Worm (Caenorhabditis elegans) whole organism, L1 larva: Measurements from ENCODE around the gene T19D12.10.

Experiments used
- C04F5.9 ChIP-seq: sonication (generic microtip); optimal IDR thresholded peaks from 2 replicates; lab custom pipeline; 2016; ENCODE audit warnings: missing genetic modification characterization, missing compliant biosample characterization
- C34B4.2 ChIP-seq: sonication (generic microtip); optimal IDR thresholded peaks from 2 replicates; lab custom pipeline; 2017; ENCODE audit warnings: mild to moderate bottlenecking, missing genetic modification characterization, missing compliant biosample characterization
- Y116A8C.19 ChIP-seq: sonication (generic microtip); optimal IDR thresholded peaks from 2 replicates; lab custom pipeline; 2016; ENCODE audit warnings: missing compliant biosample characterization, missing genetic modification characterization, borderline replicate concordance
- ama-1 ChIP-seq: fragments of 150-350 bp; optimal IDR thresholded peaks from 2 replicates; lab custom pipeline; 2014
- blmp-1 ChIP-seq: fragments of 150-350 bp; optimal IDR thresholded peaks from 2 replicates; lab custom pipeline; 2014; ENCODE audit warnings: missing biosample characterization, missing genetic modification characterization
- ceh-90 ChIP-seq: sonication (generic microtip); optimal IDR thresholded peaks from 2 replicates; lab custom pipeline; 2016; ENCODE audit warnings: missing genetic modification characterization, missing compliant biosample characterization
- ces-1 ChIP-seq: fragments of 150-350 bp; optimal IDR thresholded peaks from 2 replicates; lab custom pipeline; 2014; ENCODE audit warnings: missing biosample characterization, missing genetic modification reagents, missing genetic modification characterization
- dpl-1 ChIP-seq, 3 experiments: fragments of 150-350 bp in 2 of 3; sonication (generic microtip) in 1 of 3; optimal IDR thresholded peaks; 2 replicates each; lab custom pipeline; 2014 to 2017; ENCODE audit warnings: missing biosample characterization in 3 of 3, missing genetic modification characterization in 3 of 3, missing genetic modification reagents in 3 of 3
- efl-1 ChIP-seq, 4 experiments: fragments of 150-350 bp; optimal IDR thresholded peaks in 3 of 4; peaks in 1 of 4; 1 replicate in 1 of 4; 2 replicates in 3 of 4; lab custom pipeline; 2014; ENCODE audit warnings: missing biosample characterization in 2 of 4, missing genetic modification characterization in 2 of 4, missing genetic modification reagents in 2 of 4
- egl-13 ChIP-seq: sonication (generic microtip); optimal IDR thresholded peaks from 2 replicates; lab custom pipeline; 2016; ENCODE audit warnings: missing genotype, missing genetic modification reagents, missing genetic modification characterization, missing compliant biosample characterization
- elt-2 ChIP-seq: sonication (generic microtip); optimal IDR thresholded peaks from 2 replicates; lab custom pipeline; 2016; ENCODE audit warnings: missing genetic modification characterization, mild to moderate bottlenecking, inconsistent platforms, missing compliant biosample characterization, missing genetic modification reagents
- ets-5 ChIP-seq: fragments of 200-800 bp; sonication (Bioruptor generic); IDR thresholded peaks from 2 replicates; pipeline ENCODE4 v1.3.6; 2022; ENCODE audit warnings: missing genetic modification characterization, missing compliant biosample characterization
- fkh-10 ChIP-seq: sonication (generic microtip); optimal IDR thresholded peaks from 2 replicates; lab custom pipeline; 2017; ENCODE audit warnings: missing biosample characterization, missing genetic modification reagents, missing genetic modification characterization
- fkh-4 ChIP-seq: sonication (generic microtip); optimal IDR thresholded peaks from 2 replicates; lab custom pipeline; 2016; ENCODE audit warnings: missing compliant biosample characterization, missing genetic modification characterization, borderline replicate concordance
- fos-1 ChIP-seq: fragments of 150-350 bp; optimal IDR thresholded peaks from 2 replicates; lab custom pipeline; 2014; ENCODE audit warnings: missing biosample characterization, missing genetic modification characterization
- hlh-17 ChIP-seq: fragments of 200-800 bp; sonication (Bioruptor generic); optimal IDR thresholded peaks from 2 replicates; lab custom pipeline; 2018; ENCODE audit warnings: missing genetic modification characterization, mild to moderate bottlenecking, missing compliant biosample characterization, moderate library complexity, borderline replicate concordance
- hlh-4 ChIP-seq: sonication (generic microtip); optimal IDR thresholded peaks from 2 replicates; lab custom pipeline; 2016; ENCODE audit warnings: mild to moderate bottlenecking, missing genetic modification characterization, missing compliant biosample characterization
- hpl-2 ChIP-seq: fragments of 150-350 bp; optimal IDR thresholded peaks from 2 replicates; lab custom pipeline; 2014; ENCODE audit warnings: missing biosample characterization, missing genetic modification reagents, missing genetic modification characterization
- isw-1 ChIP-seq: fragments of 200-800 bp; sonication (Bioruptor generic); IDR thresholded peaks from 2 replicates; pipeline ENCODE4 v1.3.6; 2022; ENCODE audit warnings: missing genetic modification characterization, missing compliant biosample characterization
- jun-1 ChIP-seq: fragments of 150-350 bp; optimal IDR thresholded peaks from 2 replicates; lab custom pipeline; 2014; ENCODE audit warnings: missing biosample characterization, missing genetic modification reagents, missing genetic modification characterization
- lin-14 ChIP-seq: fragments of 200-800 bp; sonication (Bioruptor generic); optimal IDR thresholded peaks from 2 replicates; lab custom pipeline; 2018; ENCODE audit warnings: mild to moderate bottlenecking, missing genetic modification characterization, moderate library complexity, missing compliant biosample characterization
- lin-35 ChIP-seq, 2 experiments: fragments of 150-350 bp; optimal IDR thresholded peaks; 2 replicates each; lab custom pipeline; 2014; ENCODE audit warnings: missing biosample characterization in 2 of 2, missing genetic modification characterization in 2 of 2, missing genetic modification reagents in 2 of 2
- lin-39 ChIP-seq: fragments of 150-350 bp; optimal IDR thresholded peaks from 2 replicates; lab custom pipeline; 2014; ENCODE audit warnings: missing biosample characterization, missing genetic modification reagents, missing genetic modification characterization
- lir-3 ChIP-seq: sonication (generic microtip); optimal IDR thresholded peaks from 2 replicates; lab custom pipeline; 2016; ENCODE audit warnings: mild to moderate bottlenecking, missing genetic modification characterization, moderate library complexity, missing compliant biosample characterization; ENCODE audit not compliant: poor library complexity
- lsy-2 ChIP-seq, 2 experiments: fragments of 150-350 bp; optimal IDR thresholded peaks; 2 replicates each; lab custom pipeline; 2014; ENCODE audit warnings: missing biosample characterization in 2 of 2, missing genetic modification characterization in 2 of 2
- mab-9 ChIP-seq: fragments of 200-800 bp; sonication (Bioruptor generic); IDR thresholded peaks from 2 replicates; pipeline ENCODE4 v1.3.6; 2022; ENCODE audit warnings: missing genetic modification reagents, missing genetic modification characterization, missing compliant biosample characterization
- mep-1 ChIP-seq: fragments of 150-350 bp; optimal IDR thresholded peaks from 2 replicates; lab custom pipeline; 2014; ENCODE audit warnings: missing biosample characterization, missing genetic modification characterization
- nhr-11 ChIP-seq: fragments of 150-350 bp; optimal IDR thresholded peaks from 2 replicates; lab custom pipeline; 2014; ENCODE audit warnings: missing biosample characterization, missing genetic modification characterization
- nhr-20 ChIP-seq: sonication (generic microtip); optimal IDR thresholded peaks from 2 replicates; lab custom pipeline; 2016; ENCODE audit warnings: mild to moderate bottlenecking, missing genetic modification characterization, missing compliant biosample characterization
- nhr-28 ChIP-seq: fragments of 150-350 bp; optimal IDR thresholded peaks from 2 replicates; lab custom pipeline; 2014; ENCODE audit warnings: missing biosample characterization, missing genetic modification characterization
- nhr-47 ChIP-seq: sonication (generic microtip); optimal IDR thresholded peaks from 2 replicates; lab custom pipeline; 2016; ENCODE audit warnings: mild to moderate bottlenecking, missing genetic modification characterization, moderate library complexity, missing compliant biosample characterization
- nhr-71 ChIP-seq: sonication (generic microtip); optimal IDR thresholded peaks from 2 replicates; lab custom pipeline; 2016; ENCODE audit warnings: mild to moderate bottlenecking, missing genetic modification characterization, moderate library complexity, missing compliant biosample characterization
- nhr-76 ChIP-seq: sonication (generic microtip); optimal IDR thresholded peaks from 2 replicates; lab custom pipeline; 2017; ENCODE audit warnings: missing biosample characterization, missing genetic modification characterization
- nhr-77 ChIP-seq: fragments of 150-350 bp; optimal IDR thresholded peaks from 2 replicates; lab custom pipeline; 2014; ENCODE audit warnings: missing biosample characterization, missing genetic modification characterization
- nhr-85 ChIP-seq: sonication (generic microtip); peaks from one replicate; lab custom pipeline; 2016; ENCODE audit warnings: missing genetic modification characterization, inconsistent platforms, missing compliant biosample characterization
- pag-3 ChIP-seq: sonication (generic microtip); optimal IDR thresholded peaks from 2 replicates; lab custom pipeline; 2017; ENCODE audit warnings: missing genetic modification characterization, mild to moderate bottlenecking, missing compliant biosample characterization, antibody characterized with exemption, borderline replicate concordance; ENCODE audit not compliant: insufficient read depth
- pax-3 ChIP-seq: fragments of 200-800 bp; sonication (Bioruptor generic); optimal IDR thresholded peaks from 2 replicates; lab custom pipeline; 2018; ENCODE audit warnings: mild to moderate bottlenecking, missing genetic modification characterization, moderate library complexity, missing compliant biosample characterization
- skn-1 ChIP-seq: fragments of 150-350 bp; optimal IDR thresholded peaks from 2 replicates; lab custom pipeline; 2014; ENCODE audit warnings: missing biosample characterization, missing genetic modification characterization
- snu-23 ChIP-seq: sonication (generic microtip); optimal IDR thresholded peaks from 2 replicates; lab custom pipeline; 2016; ENCODE audit warnings: missing genetic modification characterization, missing compliant biosample characterization
- sptf-1 ChIP-seq: fragments of 150-350 bp; optimal IDR thresholded peaks from 2 replicates; lab custom pipeline; 2014; ENCODE audit warnings: missing biosample characterization, missing genetic modification characterization
- tbx-2 ChIP-seq: sonication (generic microtip); optimal IDR thresholded peaks from 2 replicates; lab custom pipeline; 2016; ENCODE audit warnings: missing genetic modification characterization, missing compliant biosample characterization
- unc-86 ChIP-seq: sonication (generic microtip); optimal IDR thresholded peaks from 2 replicates; lab custom pipeline; 2016; ENCODE audit warnings: missing genetic modification characterization, missing compliant biosample characterization
- unc-98 ChIP-seq: fragments of 200-800 bp; sonication (Bioruptor generic); IDR thresholded peaks from 2 replicates; pipeline ENCODE4 v1.3.6; 2022; ENCODE audit warnings: missing genetic modification characterization, missing compliant biosample characterization
- zag-1 ChIP-seq: fragments of 150-350 bp; optimal IDR thresholded peaks from 2 replicates; lab custom pipeline; 2014; ENCODE audit warnings: missing biosample characterization, missing genetic modification characterization
- zip-4 ChIP-seq: fragments of 200-800 bp; sonication (Bioruptor generic); optimal IDR thresholded peaks from 2 replicates; lab custom pipeline; 2018; ENCODE audit warnings: mild to moderate bottlenecking, missing genetic modification characterization, moderate library complexity, missing compliant biosample characterization
- ztf-11 ChIP-seq, 2 experiments: sonication (generic microtip); optimal IDR thresholded peaks; 2 replicates each; lab custom pipeline; 2016 to 2017; ENCODE audit warnings: missing genetic modification characterization in 2 of 2, missing biosample characterization in 1 of 2, missing compliant biosample characterization in 1 of 2
- ztf-4 ChIP-seq: fragments of 150-350 bp; optimal IDR thresholded peaks from 2 replicates; lab custom pipeline; 2014; ENCODE audit warnings: missing biosample characterization, missing genetic modification characterization

Gene T19D12.10

DNA sequence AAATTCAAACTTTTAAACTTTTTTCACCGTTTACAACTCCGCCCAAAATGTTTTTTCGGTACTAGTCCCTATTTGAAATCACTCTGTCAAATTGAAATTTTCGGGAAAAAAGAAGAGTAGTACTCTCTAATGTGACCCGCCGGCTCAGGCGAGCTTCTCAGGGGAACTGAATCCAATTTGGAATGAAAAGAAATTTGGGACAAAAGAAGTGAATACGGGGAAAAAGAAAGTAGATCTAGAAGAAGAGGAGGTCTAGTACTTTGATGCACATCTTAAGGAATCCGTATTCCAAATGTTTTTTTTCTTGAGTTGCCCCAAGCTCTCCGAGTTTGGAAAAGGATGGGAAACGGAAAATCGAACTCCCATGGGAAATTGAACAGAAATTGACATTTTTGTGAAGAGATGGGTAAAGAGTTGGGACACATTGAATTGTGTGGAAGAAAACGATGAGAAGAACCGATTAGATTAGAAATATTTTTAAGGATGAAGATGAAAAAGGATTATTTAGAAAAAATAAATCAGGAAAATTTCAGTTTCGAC lies 48.0 kb upstream of the T19D12.10 start:
- TF ChIP-seq nhr-28 (tag; lab: Kevin White, UChicago) (no peak), fkh-10 (GFP tag; lab: Kevin White, UChicago) (peak; percentile 39), zag-1 (tag; lab: Kevin White, UChicago) (no peak), mab-9 (GFP tag; lab: Robert Waterston, UW) (no peak), pag-3 (no peak), lin-14 (peak; percentile 64), tbx-2 (tag; lab: Kevin White, UChicago) (peak; percentile 21), sptf-1 (no peak), nhr-47 (tag; lab: Kevin White, UChicago) (no peak), fkh-4 (tag; lab: Kevin White, UChicago) (no peak), nhr-76 (tag; lab: Kevin White, UChicago) (no peak), ztf-11 (tag; optimal IDR thresholded peaks at IDR 0.05; lab: Kevin White, UChicago) (no peak), ztf-4 (tag; lab: Kevin White, UChicago) (no peak)

DNA sequence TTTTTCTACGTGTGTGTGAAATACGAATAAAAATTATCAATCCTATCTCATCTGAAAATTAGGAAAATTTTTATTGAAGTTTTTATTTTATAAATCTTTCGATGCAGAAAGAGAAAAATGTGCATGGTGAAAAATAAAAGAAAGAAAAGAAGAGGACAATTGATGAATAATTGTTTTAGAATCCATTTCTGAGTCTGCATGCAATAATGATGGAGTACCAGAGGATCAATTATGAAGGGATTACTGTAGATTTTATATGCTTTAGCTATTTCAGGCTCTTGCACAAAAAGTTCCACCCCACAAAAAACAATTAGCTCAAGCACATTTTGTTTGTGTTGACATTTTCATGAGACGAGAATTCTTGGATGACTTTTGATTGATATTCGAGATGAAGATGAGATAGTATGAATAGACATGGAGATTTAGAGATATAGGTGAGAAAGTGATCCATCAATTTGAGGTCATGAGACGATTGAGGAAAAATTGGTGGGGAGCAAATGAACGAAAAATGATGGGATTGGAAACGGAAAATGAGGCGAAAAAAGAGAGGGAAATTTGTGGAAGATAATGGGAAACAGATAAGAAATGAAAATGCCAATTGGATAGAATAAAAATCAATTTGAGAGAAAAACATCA lies 47.0 kb upstream of the T19D12.10 start, which contains the start of gene rpy-1:
rpy-1 (minus strand) TSS at position 51 of the 636 bp plus-strand sequence.
- TF ChIP-seq hlh-4 (tag; lab: Kevin White, UChicago) (no peak), skn-1 (tag; lab: Kevin White, UChicago) (no peak), pax-3 (tag; lab: Kevin White, UChicago) (no peak), jun-1 (tag; lab: Kevin White, UChicago) (no peak), mep-1 (tag; lab: Kevin White, UChicago) (no peak), ces-1 (GFP tag; lab: Kevin White, UChicago) (no peak), unc-86 (tag; lab: Kevin White, UChicago) (no peak), sptf-1 (no peak), lin-39 (tag; lab: Kevin White, UChicago) (peak; percentile 61), egl-13 (tag; lab: Kevin White, UChicago) (no peak), ztf-4 (tag; lab: Kevin White, UChicago) (peak; percentile 22), fos-1 (tag; lab: Kevin White, UChicago) (no peak), snu-23 (GFP tag; lab: Kevin White, UChicago) (peak; percentile 36), lir-3 (tag; lab: Kevin White, UChicago) (no peak), nhr-77 (tag; lab: Kevin White, UChicago) (no peak), ets-5 (no peak), fkh-10 (GFP tag; lab: Kevin White, UChicago) (no peak), tbx-2 (tag; lab: Kevin White, UChicago) (no peak), ama-1 (lab: Kevin White, UChicago) (no peak), efl-1 (optimal IDR thresholded peaks at IDR 0.05; lab: Kevin White, UChicago) (no peak), efl-1 (GFP tag; optimal IDR thresholded peaks at IDR 0.05 in 1 of 2; lab: Kevin White, UChicago) (peak in 1 of 2 experiments; percentile 41), C34B4.2 (tag; lab: Kevin White, UChicago) (no peak), unc-98 (GFP tag; lab: Robert Waterston, UW) (no peak), elt-2 (tag; lab: Kevin White, UChicago) (no peak), nhr-76 (tag; lab: Kevin White, UChicago) (no peak), dpl-1 (GFP tag; optimal IDR thresholded peaks at IDR 0.05; lab: Kevin White, UChicago) (no peak), nhr-47 (tag; lab: Kevin White, UChicago) (no peak), isw-1 (GFP tag; lab: Robert Waterston, UW) (no peak), C04F5.9 (tag; lab: Kevin White, UChicago) (no peak), Y116A8C.19 (no peak), nhr-11 (no peak), zip-4 (GFP tag; lab: Kevin White, UChicago) (no peak), hlh-17 (GFP tag; lab: Kevin White, UChicago) (no peak), nhr-20 (tag; lab: Kevin White, UChicago) (peak; percentile 21), lin-35 (GFP tag; optimal IDR thresholded peaks at IDR 0.05; lab: Kevin White, UChicago) (no peak), ceh-90 (tag; lab: Kevin White, UChicago) (no peak), lsy-2 (tag; optimal IDR thresholded peaks at IDR 0.05; lab: Kevin White, UChicago) (peak; percentile 36 to 51), pag-3 (no peak), zag-1 (tag; lab: Kevin White, UChicago) (no peak), nhr-85 (tag; lab: Kevin White, UChicago) (peak; percentile 7), hpl-2 (GFP tag; lab: Kevin White, UChicago) (no peak), nhr-71 (tag; lab: Kevin White, UChicago) (peak; percentile 68), lin-14 (peak; percentile 76), blmp-1 (tag; lab: Kevin White, UChicago) (peak; percentile 9), fkh-4 (tag; lab: Kevin White, UChicago) (no peak)
